Worm (Caenorhabditis elegans) whole organism, L2 larva: ENCODE data around the gene C06A6.4.

Experiments used
- ama-1 ChIP-seq: fragments of 150-350 bp; optimal IDR thresholded peaks from 2 replicates; lab custom pipeline; 2018; ENCODE audit warnings: inconsistent platforms
- ceh-82 ChIP-seq: fragments of 150-350 bp; optimal IDR thresholded peaks from 2 replicates; lab custom pipeline; 2014; ENCODE audit warnings: missing biosample characterization, missing genetic modification characterization
- egl-27 ChIP-seq: sonication (generic microtip); optimal IDR thresholded peaks from 3 replicates; lab custom pipeline; 2017; ENCODE audit warnings: missing biosample characterization, missing genetic modification reagents, missing genetic modification characterization
- elt-3 ChIP-seq: sonication (generic microtip); optimal IDR thresholded peaks from 2 replicates; lab custom pipeline; 2017; ENCODE audit warnings: missing biosample characterization, missing genetic modification characterization
- lsy-2 ChIP-seq, 2 experiments: fragments of 150-350 bp in 1 of 2; sonication (generic microtip) in 1 of 2; optimal IDR thresholded peaks; 2 replicates each; lab custom pipeline; 2014 to 2017; ENCODE audit warnings: missing biosample characterization in 2 of 2, missing genetic modification characterization in 2 of 2
- nhr-11 ChIP-seq: fragments of 150-350 bp; optimal IDR thresholded peaks from 2 replicates; lab custom pipeline; 2014; ENCODE audit warnings: missing biosample characterization, missing genetic modification characterization
- nhr-12 ChIP-seq: fragments of 150-350 bp; optimal IDR thresholded peaks from 2 replicates; lab custom pipeline; 2014; ENCODE audit warnings: missing biosample characterization, missing genetic modification characterization
- nhr-23 ChIP-seq: fragments of 150-350 bp; optimal IDR thresholded peaks from 2 replicates; lab custom pipeline; 2014; ENCODE audit warnings: missing biosample characterization, missing genetic modification reagents, missing genetic modification characterization
- skn-1 ChIP-seq: sonication (generic microtip); optimal IDR thresholded peaks from 2 replicates; lab custom pipeline; 2017; ENCODE audit warnings: missing biosample characterization, missing genetic modification characterization
- sma-9 ChIP-seq, 2 experiments: fragments of 150-350 bp in 1 of 2; sonication (generic microtip) in 1 of 2; optimal IDR thresholded peaks; 2 replicates each; lab custom pipeline; 2014 to 2016; ENCODE audit warnings: missing genetic modification characterization in 2 of 2, mild to moderate bottlenecking in 1 of 2, missing biosample characterization in 1 of 2, missing compliant biosample characterization in 1 of 2, missing genetic modification reagents in 1 of 2, moderate library complexity in 1 of 2
- snpc-4 ChIP-seq: fragments of 150-350 bp; optimal IDR thresholded peaks from 2 replicates; lab custom pipeline; 2014; ENCODE audit warnings: missing biosample characterization, missing genetic modification characterization
- unc-62 ChIP-seq: fragments of 150-350 bp; optimal IDR thresholded peaks from 2 replicates; lab custom pipeline; 2014; ENCODE audit warnings: missing biosample characterization, missing genetic modification reagents, missing genetic modification characterization
- ztf-1 ChIP-seq: fragments of 200-800 bp; sonication (Bioruptor generic); conservative IDR thresholded peaks from 2 replicates; pipeline ENCODE4 v1.3.6; 2022; ENCODE audit warnings: missing genetic modification characterization, missing compliant biosample characterization
- ztf-11 ChIP-seq: sonication (generic microtip); optimal IDR thresholded peaks from 2 replicates; lab custom pipeline; 2017; ENCODE audit warnings: missing biosample characterization, missing genetic modification characterization

- TF ChIP-seq snpc-4 (tag; lab: Kevin White, UChicago) (no peak), unc-62 (no peak), ama-1 (lab: Kevin White, UChicago) (no peak), skn-1 (tag; lab: Kevin White, UChicago) (no peak), ztf-11 (tag; lab: Kevin White, UChicago) (no peak), elt-3 (tag; lab: Kevin White, UChicago) (no peak), nhr-11 (no peak), sma-9 (GFP tag; optimal IDR thresholded peaks at IDR 0.05; lab: Kevin White, UChicago) (no peak), sma-9 (tag; optimal IDR thresholded peaks at IDR 0.05; lab: Kevin White, UChicago) (no peak), egl-27 (tag; lab: Kevin White, UChicago) (no peak), lsy-2 (tag; optimal IDR thresholded peaks at IDR 0.05; lab: Kevin White, UChicago) (no peak), nhr-12 (tag; lab: Kevin White, UChicago) (no peak), ceh-82 (tag; lab: Kevin White, UChicago) (no peak), nhr-23 (tag; lab: Kevin White, UChicago) (no peak), ztf-1 (GFP tag; lab: Robert Waterston, UW) (no peak)
These were observed 39.5 kb upstream of the C06A6.4 start, which contains the start of gene flp-10 for ce11 chrIV:7868607-7869006.
